Fruit fly (Drosophila melanogaster) whole organism, embryonic: ENCODE measurements around the gene cac.

Experiments
- BEAF-32 ChIP-seq: fragments of 200-800 bp; sonication (Bioruptor generic); optimal IDR thresholded peaks from 3 replicates; lab custom pipeline; 2017; ENCODE audit warnings: missing biosample characterization, missing genetic modification characterization, mild to moderate bottlenecking, moderate library complexity, missing genetic modification reagents
- Bdp1 ChIP-seq: fragments of 200-800 bp; sonication (Bioruptor generic); optimal IDR thresholded peaks from 3 replicates; lab custom pipeline; 2016; ENCODE audit warnings: missing biosample characterization, missing genetic modification characterization
- CG10431 ChIP-seq: fragments of 200-800 bp; sonication (Bioruptor generic); optimal IDR thresholded peaks from 3 replicates; lab custom pipeline; 2018; ENCODE audit warnings: missing biosample characterization, mild to moderate bottlenecking, missing genetic modification characterization
- CG11504 ChIP-seq: fragments of 200-800 bp; sonication (Bioruptor generic); optimal IDR thresholded peaks from 3 replicates; lab custom pipeline; 2019; ENCODE audit warnings: missing biosample characterization, mild to moderate bottlenecking, missing genetic modification characterization, moderate library complexity
- CG12236 ChIP-seq: fragments of 200-800 bp; sonication (Bioruptor generic); optimal IDR thresholded peaks from 2 replicates; lab custom pipeline; 2016; ENCODE audit warnings: missing biosample characterization, missing genetic modification characterization
- CG13775 ChIP-seq: fragments of 200-800 bp; sonication (Bioruptor generic); optimal IDR thresholded peaks from 3 replicates; lab custom pipeline; 2017; ENCODE audit warnings: missing biosample characterization, mild to moderate bottlenecking, missing genetic modification characterization
- CG14441 ChIP-seq: fragments of 200-800 bp; sonication (Bioruptor generic); IDR thresholded peaks from 2 replicates; pipeline ENCODE4 v1.3.6; 2022; ENCODE audit warnings: missing biosample characterization, missing genetic modification characterization
- CG15073 ChIP-seq: fragments of 200-800 bp; sonication (Bioruptor generic); optimal IDR thresholded peaks from 2 replicates; lab custom pipeline; 2016; ENCODE audit warnings: missing biosample characterization, missing genetic modification characterization
- CG1529 ChIP-seq: fragments of 200-800 bp; sonication (Bioruptor generic); optimal IDR thresholded peaks from 3 replicates; lab custom pipeline; 2018; ENCODE audit warnings: missing biosample characterization, missing genetic modification characterization
- CG1647 ChIP-seq: fragments of 200-800 bp; sonication (Bioruptor generic); optimal IDR thresholded peaks from 3 replicates; lab custom pipeline; 2016; ENCODE audit warnings: missing biosample characterization, missing genetic modification characterization
- CG2120 ChIP-seq: fragments of 200-800 bp; sonication (Bioruptor generic); optimal IDR thresholded peaks from 3 replicates; lab custom pipeline; 2016; ENCODE audit warnings: missing biosample characterization, missing genetic modification characterization
- CG2199 ChIP-seq: fragments of 200-800 bp; sonication (Bioruptor generic); IDR thresholded peaks from 3 replicates; pipeline ENCODE4 v1.3.6; 2022; ENCODE audit warnings: missing biosample characterization, missing genetic modification characterization
- CG30403 ChIP-seq: fragments of 200-800 bp; sonication (Bioruptor generic); optimal IDR thresholded peaks from 3 replicates; lab custom pipeline; 2016; ENCODE audit warnings: missing biosample characterization, missing genetic modification characterization
- CG34376 ChIP-seq: fragments of 200-800 bp; sonication (Bioruptor generic); optimal IDR thresholded peaks from 2 replicates; lab custom pipeline; 2018; ENCODE audit warnings: missing biosample characterization, mild to moderate bottlenecking, missing genetic modification characterization
- CG4360 ChIP-seq: fragments of 200-800 bp; sonication (Bioruptor generic); IDR thresholded peaks from 2 replicates; pipeline ENCODE4 v1.3.6; 2022; ENCODE audit warnings: missing biosample characterization, missing genetic modification characterization
- CG5245 ChIP-seq: fragments of 200-800 bp; sonication (Bioruptor generic); optimal IDR thresholded peaks from 3 replicates; lab custom pipeline; 2016; ENCODE audit warnings: missing biosample characterization, missing genetic modification characterization
- CG6854 ChIP-seq: fragments of 200-800 bp; sonication (Bioruptor generic); optimal IDR thresholded peaks from 3 replicates; lab custom pipeline; 2017; ENCODE audit warnings: missing biosample characterization, mild to moderate bottlenecking, missing genetic modification characterization
- CG7963 ChIP-seq: fragments of 200-800 bp; sonication (Bioruptor generic); IDR thresholded peaks from 3 replicates; pipeline ENCODE4 v1.3.6; 2022; ENCODE audit warnings: missing biosample characterization, missing genetic modification characterization; ENCODE audit not compliant: partially characterized antibody
- CG8281 ChIP-seq: fragments of 200-800 bp; sonication (Bioruptor generic); optimal IDR thresholded peaks from 2 replicates; lab custom pipeline; 2018; ENCODE audit warnings: missing biosample characterization, mild to moderate bottlenecking, missing genetic modification characterization, moderate library complexity
- Camta ChIP-seq: fragments of 200-800 bp; sonication (Bioruptor generic); optimal IDR thresholded peaks from 2 replicates; lab custom pipeline; 2016; ENCODE audit warnings: missing biosample characterization, missing genetic modification characterization
- Chrac-16 ChIP-seq: fragments of 200-800 bp; sonication (Bioruptor generic); optimal IDR thresholded peaks from 3 replicates; lab custom pipeline; 2016; ENCODE audit warnings: missing biosample characterization, missing genetic modification characterization
- Ets65A ChIP-seq: fragments of 200-800 bp; sonication (Bioruptor generic); peaks from one replicate; lab custom pipeline; 2016; ENCODE audit warnings: missing biosample characterization, missing genetic modification characterization
- Hr3 ChIP-seq: fragments of 200-800 bp; sonication (Bioruptor generic); optimal IDR thresholded peaks from 3 replicates; lab custom pipeline; 2016; ENCODE audit warnings: missing biosample characterization, missing genetic modification characterization
- Hr39 ChIP-seq: fragments of >200 bp; optimal IDR thresholded peaks from 2 replicates; lab custom pipeline; 2017
- Hr78 ChIP-seq, 2 experiments: fragments of 200-800 bp in 1 of 2; fragments of >200 bp in 1 of 2; sonication (Bioruptor generic) in 1 of 2; optimal IDR thresholded peaks; 2 replicates each; lab custom pipeline; 2017 to 2019; ENCODE audit warnings: missing biosample characterization in 2 of 2, missing genetic modification characterization in 2 of 2, mild to moderate bottlenecking in 1 of 2, moderate library complexity in 1 of 2
- Max ChIP-seq: fragments of 200-800 bp; sonication (Bioruptor generic); optimal IDR thresholded peaks from 2 replicates; lab custom pipeline; 2016; ENCODE audit warnings: missing biosample characterization, mild to moderate bottlenecking, missing genetic modification characterization
- Med ChIP-seq: fragments of 200-800 bp; sonication (Bioruptor generic); peaks from one replicate; lab custom pipeline; 2016; ENCODE audit warnings: missing biosample characterization, missing genetic modification characterization, mild to moderate bottlenecking, inconsistent platforms, moderate library complexity
- Myb ChIP-seq: fragments of 200-800 bp; sonication (Bioruptor generic); optimal IDR thresholded peaks from 2 replicates; lab custom pipeline; 2016; ENCODE audit warnings: missing biosample characterization, missing genetic modification characterization
- Neu2 ChIP-seq: fragments of 200-800 bp; sonication (Bioruptor generic); optimal IDR thresholded peaks from 3 replicates; lab custom pipeline; 2016; ENCODE audit warnings: missing biosample characterization, missing genetic modification characterization, borderline replicate concordance
- Poxn ChIP-seq: fragments of 200-800 bp; sonication (Bioruptor generic); IDR thresholded peaks from 2 replicates; pipeline ENCODE4 v1.3.6; 2022; ENCODE audit warnings: missing biosample characterization, missing genetic modification characterization
- Ravus ChIP-seq: fragments of 200-800 bp; sonication (Bioruptor generic); IDR thresholded peaks from 2 replicates; pipeline ENCODE4 v1.3.6; 2022; ENCODE audit warnings: missing biosample characterization, missing genetic modification characterization
- Scr ChIP-seq: fragments of 200-800 bp; sonication (Bioruptor generic); IDR thresholded peaks from 2 replicates; pipeline ENCODE4 v1.3.6; 2022; ENCODE audit warnings: missing biosample characterization, missing genetic modification characterization; ENCODE audit not compliant: partially characterized antibody
- Sin3A ChIP-seq: fragments of >200 bp; optimal IDR thresholded peaks from 2 replicates; lab custom pipeline; 2018
- ac ChIP-seq: fragments of 200-800 bp; sonication (Bioruptor generic); optimal IDR thresholded peaks from 3 replicates; lab custom pipeline; 2017; ENCODE audit warnings: missing biosample characterization, mild to moderate bottlenecking, missing genetic modification characterization
- ase ChIP-seq: fragments of 200-800 bp; sonication (Bioruptor generic); IDR thresholded peaks from 3 replicates; pipeline ENCODE4 v1.3.6; 2022; ENCODE audit warnings: missing biosample characterization, missing genetic modification characterization
- chif ChIP-seq, 2 experiments: fragments of 200-800 bp; sonication (Bioruptor generic); optimal IDR thresholded peaks; 3 replicates each; lab custom pipeline; 2016; ENCODE audit warnings: missing biosample characterization in 2 of 2, missing genetic modification characterization in 2 of 2
- dmrt99B ChIP-seq: fragments of 200-800 bp; sonication (Bioruptor generic); optimal IDR thresholded peaks from 2 replicates; lab custom pipeline; 2018; ENCODE audit warnings: missing biosample characterization, mild to moderate bottlenecking, missing genetic modification characterization, moderate library complexity
- esg ChIP-seq: fragments of 200-800 bp; sonication (Bioruptor generic); conservative IDR thresholded peaks from 2 replicates; pipeline ENCODE4 v1.3.6; 2022; ENCODE audit warnings: missing biosample characterization, missing genetic modification characterization
- gfzf ChIP-seq: fragments of 200-800 bp; sonication (Bioruptor generic); optimal IDR thresholded peaks from 2 replicates; lab custom pipeline; 2016; ENCODE audit warnings: missing biosample characterization, mild to moderate bottlenecking, missing genetic modification characterization, moderate library complexity
- grau ChIP-seq: fragments of 200-800 bp; optimal IDR thresholded peaks from 3 replicates; lab custom pipeline; 2019; ENCODE audit warnings: missing biosample characterization, mild to moderate bottlenecking, missing genetic modification characterization, moderate library complexity
- lab ChIP-seq: fragments of 200-800 bp; sonication (Bioruptor generic); optimal IDR thresholded peaks from 3 replicates; lab custom pipeline; 2017; ENCODE audit warnings: missing biosample characterization, missing genetic modification characterization, mild to moderate bottlenecking, moderate library complexity, missing genetic modification reagents
- mam ChIP-seq: fragments of 200-800 bp; sonication (Bioruptor generic); optimal IDR thresholded peaks from 3 replicates; lab custom pipeline; 2016; ENCODE audit warnings: missing biosample characterization, missing genetic modification characterization
- nerfin-1 ChIP-seq: fragments of 200-800 bp; sonication (Bioruptor generic); optimal IDR thresholded peaks from 3 replicates; lab custom pipeline; 2019; ENCODE audit warnings: missing biosample characterization, mild to moderate bottlenecking, missing genetic modification characterization, moderate library complexity
- peb ChIP-seq: fragments of 200-800 bp; sonication (Bioruptor generic); IDR thresholded peaks from 2 replicates; pipeline ENCODE4 v1.3.6; 2022; ENCODE audit warnings: missing biosample characterization, missing genetic modification characterization
- pho ChIP-seq: fragments of 200-800 bp; sonication (Bioruptor generic); optimal IDR thresholded peaks from 2 replicates; lab custom pipeline; 2016; ENCODE audit warnings: missing biosample characterization, missing genetic modification characterization
- pnt ChIP-seq: fragments of 200-800 bp; sonication (Bioruptor generic); optimal IDR thresholded peaks from 3 replicates; lab custom pipeline; 2016; ENCODE audit warnings: missing biosample characterization, missing genetic modification characterization
- ro ChIP-seq: fragments of 200-800 bp; sonication (Bioruptor generic); IDR thresholded peaks from 2 replicates; pipeline ENCODE4 v1.3.6; 2022; ENCODE audit warnings: missing biosample characterization, missing genetic modification characterization
- sima ChIP-seq: fragments of 200-800 bp; sonication (Bioruptor generic); optimal IDR thresholded peaks from 2 replicates; lab custom pipeline; 2016; ENCODE audit warnings: missing biosample characterization, missing genetic modification characterization
- sr ChIP-seq: fragments of 200-800 bp; sonication (Bioruptor generic); IDR thresholded peaks from 3 replicates; pipeline ENCODE4 v1.3.6; 2022; ENCODE audit warnings: missing biosample characterization, missing genetic modification characterization
- yki ChIP-seq: fragments of >200 bp; optimal IDR thresholded peaks from 3 replicates; lab custom pipeline; 2018
- zen ChIP-seq: fragments of 200-800 bp; sonication (Bioruptor generic); optimal IDR thresholded peaks from 3 replicates; lab custom pipeline; 2018; ENCODE audit warnings: missing biosample characterization, mild to moderate bottlenecking, missing genetic modification characterization, moderate library complexity

Gene cac

DNA sequence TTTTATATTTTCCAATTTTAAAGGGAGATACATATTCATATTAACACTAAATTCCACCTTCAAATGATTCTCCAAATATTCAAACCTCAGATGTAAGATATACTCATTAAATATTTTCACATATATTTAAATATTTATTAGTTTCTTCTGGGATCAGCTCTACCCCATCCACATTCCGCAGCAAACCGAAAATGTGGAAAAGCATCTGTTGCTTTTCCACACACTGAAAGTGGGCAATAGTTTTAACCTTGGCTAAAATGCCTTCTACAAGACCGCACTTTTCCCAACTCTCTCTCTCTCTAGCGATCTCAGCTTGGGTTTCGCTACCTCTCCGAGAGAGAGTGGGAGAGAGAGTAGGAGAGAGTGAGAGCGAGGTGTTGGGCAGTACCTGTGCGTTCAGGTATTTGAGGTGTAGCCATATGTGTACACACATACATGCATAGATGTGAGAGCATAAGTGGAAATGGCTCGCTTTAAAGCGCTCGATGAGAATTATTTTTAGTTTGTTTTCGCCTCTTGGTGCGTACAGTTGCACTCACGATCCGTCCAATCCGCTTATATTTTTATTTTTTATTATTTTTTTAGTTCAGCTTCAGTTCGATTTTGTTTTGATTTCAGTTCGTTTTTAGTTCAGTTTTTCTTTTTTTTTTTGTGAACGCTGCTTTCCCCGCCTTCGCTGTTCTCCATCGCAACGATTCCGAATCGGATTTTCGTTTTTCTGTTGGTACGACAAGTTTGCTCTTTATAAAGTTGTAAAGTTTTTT lies 22.0 kb upstream of the cac start, which contains the start of gene CG1806 (continued):
- no peak for TF ChIP-seq Poxn (GFP tag; lab: Robert Waterston, UW)
- no peak for TF ChIP-seq CG13775 (GFP tag; lab: Kevin White, UChicago)
- TF ChIP-seq Hr78 (GFP tag; optimal IDR thresholded peaks at IDR 0.05; lab: Kevin White, UChicago), result no peak
- no peak for TF ChIP-seq nerfin-1 (tag; lab: Kevin White, UChicago)
- no peak for TF ChIP-seq CG15073
- TF ChIP-seq Chrac-16 (GFP tag; lab: Kevin White, UChicago), result peak; percentile 2
- TF ChIP-seq pho, result no peak
- TF ChIP-seq CG30403 (GFP tag; lab: Kevin White, UChicago), result no peak
- TF ChIP-seq Ets65A, result no peak
- no peak for TF ChIP-seq Ravus (GFP tag; lab: Robert Waterston, UW)
- TF ChIP-seq CG10431 (GFP tag; lab: Kevin White, UChicago), result no peak
- TF ChIP-seq CG7963 (GFP tag; lab: Robert Waterston, UW), result no peak
- no peak for TF ChIP-seq CG1529 (GFP tag; lab: Kevin White, UChicago)
- TF ChIP-seq Hr39 (lab: Kevin White, UChicago), result no peak
- TF ChIP-seq CG5245 (GFP tag; lab: Kevin White, UChicago), result no peak
- TF ChIP-seq peb (GFP tag; lab: Robert Waterston, UW), result no peak
- no peak for TF ChIP-seq CG12236 (GFP tag; lab: Kevin White, UChicago)
- peak; percentile 10 for TF ChIP-seq CG6854 (GFP tag; lab: Kevin White, UChicago)
- TF ChIP-seq chif (GFP tag; optimal IDR thresholded peaks at IDR 0.05; lab: Kevin White, UChicago), result no peak
- no peak for TF ChIP-seq sima (GFP tag; lab: Kevin White, UChicago)
- no peak for TF ChIP-seq Camta (GFP tag; lab: Kevin White, UChicago)
- TF ChIP-seq Hr3, result no peak
- TF ChIP-seq CG4360 (GFP tag; lab: Robert Waterston, UW), result no peak
- TF ChIP-seq Neu2, result no peak
- no peak for TF ChIP-seq mam
- TF ChIP-seq grau, result no peak
- TF ChIP-seq CG11504 (tag; lab: Kevin White, UChicago), result no peak
- no peak; the same call in 1 of the 2 replicates for TF ChIP-seq Scr (GFP tag; lab: Robert Waterston, UW)
- TF ChIP-seq ase, result no peak
- TF ChIP-seq pnt, result no peak
- no peak for TF ChIP-seq CG14441 (GFP tag; lab: Robert Waterston, UW)
- TF ChIP-seq ro, result no peak
- TF ChIP-seq CG34376 (GFP tag; lab: Kevin White, UChicago), result no peak
- no peak for TF ChIP-seq Max (GFP tag; lab: Kevin White, UChicago)
- no peak for TF ChIP-seq BEAF-32 (GFP tag; lab: Kevin White, UChicago)
- no peak for TF ChIP-seq CG2120 (GFP tag; lab: Kevin White, UChicago)
- no peak for TF ChIP-seq dmrt99B (tag; lab: Kevin White, UChicago)
- TF ChIP-seq sr (GFP tag; lab: Robert Waterston, UW), result no peak
- no peak for TF ChIP-seq esg (GFP tag; lab: Robert Waterston, UW)
- peak; percentile 11 for TF ChIP-seq lab
- no peak for TF ChIP-seq Sin3A (lab: Kevin White, UChicago)
- TF ChIP-seq gfzf (GFP tag; lab: Kevin White, UChicago), result no peak
- no peak for TF ChIP-seq Myb
- no peak for TF ChIP-seq CG1647 (GFP tag; lab: Kevin White, UChicago)
- TF ChIP-seq yki, result peak; percentile 94
- TF ChIP-seq Med (GFP tag; lab: Kevin White, UChicago), result peak; percentile 45
- TF ChIP-seq zen (tag; lab: Kevin White, UChicago), result no peak
- TF ChIP-seq ac, result no peak
- no peak for TF ChIP-seq CG2199 (GFP tag; lab: Robert Waterston, UW)
- no peak for TF ChIP-seq Bdp1 (GFP tag; lab: Kevin White, UChicago)
- no peak for TF ChIP-seq CG8281
